Worm (Caenorhabditis elegans) whole organism, young adult: ENCODE measurements around the gene srb-12.

Experiments used
- Y79H2A.3 ChIP-seq: fragments of 200-800 bp; sonication (Bioruptor generic); conservative IDR thresholded peaks from 2 replicates; pipeline ENCODE4 v1.3.6; 2022; ENCODE audit warnings: missing genetic modification reagents, missing genetic modification characterization, missing compliant biosample characterization
- atf-7 ChIP-seq: sonication (generic microtip); optimal IDR thresholded peaks from 2 replicates; lab custom pipeline; 2017; ENCODE audit warnings: mild to moderate bottlenecking, missing genetic modification characterization, missing compliant biosample characterization
- lin-54 ChIP-seq: fragments of 200-800 bp; sonication (Bioruptor generic); optimal IDR thresholded peaks from 2 replicates; lab custom pipeline; 2018; ENCODE audit warnings: mild to moderate bottlenecking, missing genetic modification characterization, missing compliant biosample characterization
- madf-8 ChIP-seq: fragments of 200-800 bp; sonication (Bioruptor generic); conservative IDR thresholded peaks from 2 replicates; pipeline ENCODE4 v1.3.6; 2022; ENCODE audit warnings: missing genetic modification reagents, missing genetic modification characterization, missing compliant biosample characterization

DNA sequence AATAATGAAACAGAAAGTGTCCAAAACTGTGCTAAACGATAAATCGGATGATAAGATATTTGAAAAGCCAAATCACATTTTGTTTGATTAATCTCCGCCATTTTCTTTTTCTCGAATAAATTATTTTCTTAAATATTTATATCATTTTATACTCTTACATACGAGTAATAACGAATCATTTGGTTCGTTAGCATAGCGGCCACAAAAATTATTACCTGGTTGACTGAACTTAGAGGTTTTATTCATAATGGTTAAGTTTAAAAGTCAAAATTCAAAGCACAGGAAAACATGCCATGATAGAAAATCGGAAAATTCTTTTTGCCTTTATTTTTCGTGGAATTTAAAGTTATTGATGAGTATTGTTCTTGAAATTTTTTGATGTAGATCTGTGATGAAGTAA is 8.8 kb upstream of the srb-12 start, which contains the start of gene srb-5:
- TF ChIP-seq atf-7 (tag; lab: Kevin White, UChicago) = no peak
- TF ChIP-seq madf-8 = no peak
- TF ChIP-seq Y79H2A.3 (GFP tag; lab: Robert Waterston, UW) = no peak
- TF ChIP-seq lin-54 (GFP tag; lab: Kevin White, UChicago) = no peak
